Fruit fly (Drosophila melanogaster) whole organism, pupa: Measurements from ENCODE around the gene CG33272.

Experiments
- CG10348 ChIP-seq: fragments of 200-800 bp; sonication (Bioruptor generic); IDR thresholded peaks from 2 replicates; pipeline ENCODE4 v1.3.6; 2022; ENCODE audit warnings: missing biosample characterization, missing genetic modification characterization
- CG4496 ChIP-seq: fragments of 200-800 bp; sonication (Bioruptor generic); IDR thresholded peaks from 3 replicates; pipeline ENCODE4 v1.3.6; 2022; ENCODE audit warnings: missing biosample characterization, missing genetic modification characterization
- rn ChIP-seq: fragments of 200-800 bp; sonication (Bioruptor generic); IDR thresholded peaks from 2 replicates; pipeline ENCODE4 v1.3.6; 2022; ENCODE audit warnings: missing biosample characterization, missing genetic modification characterization

DNA sequence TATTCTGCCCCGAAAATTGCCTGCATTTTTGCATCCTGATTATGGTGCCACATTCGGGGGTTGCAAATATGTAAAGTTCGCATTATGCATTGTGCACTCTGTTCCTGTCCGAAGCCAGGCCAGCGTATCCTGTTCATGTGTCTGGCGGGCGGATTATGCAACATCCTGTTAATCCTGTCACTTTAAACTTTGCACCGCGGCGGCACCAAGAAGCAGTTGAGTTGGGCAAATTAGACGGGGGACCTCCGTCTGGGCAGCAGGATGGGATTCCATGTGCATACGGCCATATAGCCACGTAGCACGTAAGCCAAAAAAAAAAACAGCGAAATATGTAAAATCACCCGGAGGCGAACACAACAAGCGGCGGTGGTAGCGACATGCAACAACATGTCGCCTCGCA lies 20.9 kb downstream of the CG33272 start:
- TF ChIP-seq CG4496 (no peak), CG10348 (GFP tag; lab: Robert Waterston, UW) (no peak), rn (no peak)
